Worm (Caenorhabditis elegans) whole organism, L4/young adult: ENCODE data around the gene nhr-275.

Experiments
- W03F9.2 ChIP-seq: fragments of 150-350 bp; optimal IDR thresholded peaks from 2 replicates; lab custom pipeline; 2014; ENCODE audit warnings: missing biosample characterization, missing genetic modification characterization
- dao-5 ChIP-seq: sonication (generic microtip); optimal IDR thresholded peaks from 2 replicates; lab custom pipeline; 2016; ENCODE audit warnings: missing genotype, missing genetic modification characterization, moderate library complexity, missing compliant biosample characterization
- him-1 ChIP-seq: sonication (generic microtip); optimal IDR thresholded peaks from 2 replicates; lab custom pipeline; 2016; ENCODE audit warnings: missing genotype, missing genetic modification reagents, missing genetic modification characterization, missing compliant biosample characterization

ce11 chrV:2308246-2308645, 41.4 kb upstream of the nhr-275 start:
- TF ChIP-seq W03F9.2 (tag; lab: Kevin White, UChicago) = no peak
- TF ChIP-seq dao-5 (tag; lab: Kevin White, UChicago) = no peak
- no peak for TF ChIP-seq him-1
